Fruit fly (Drosophila melanogaster): Measurements from ENCODE around the gene CG13445.

Gene CG13445

DNA sequence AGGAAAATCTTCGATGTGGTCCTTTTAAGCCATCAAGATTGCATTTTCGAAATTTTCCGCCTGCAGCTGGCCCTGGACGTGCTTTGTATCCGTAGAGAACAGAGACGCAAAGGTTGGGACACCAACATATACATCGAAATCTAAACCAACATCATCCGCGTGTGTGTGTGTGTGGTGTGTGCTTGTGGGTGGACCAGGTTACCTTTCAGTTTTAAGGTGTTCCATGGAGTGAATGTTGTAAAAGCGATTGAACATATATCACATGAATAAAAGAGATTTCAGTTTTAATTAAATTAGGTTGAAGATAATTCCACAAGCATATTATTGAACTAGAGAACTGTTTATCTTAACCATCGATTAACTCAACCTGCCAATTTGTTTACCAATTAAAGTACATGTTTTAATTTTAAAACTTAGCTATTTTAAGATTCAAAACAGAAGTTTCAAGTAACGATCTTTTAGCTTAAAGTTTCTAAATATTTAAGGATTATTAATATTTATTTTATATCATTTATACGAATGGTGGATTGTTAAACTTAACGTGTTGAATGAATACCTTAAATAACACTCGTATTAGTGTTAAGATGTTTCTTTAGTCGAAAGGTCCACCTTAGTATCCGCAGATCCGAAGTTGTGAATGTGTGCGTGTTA lies 17.8 kb downstream of the CG13445 start (continued):
- peak in 1 of 2 experiments; percentile 71 for TF ChIP-seq Eip74EF (GFP tag; optimal IDR thresholded peaks at IDR 0.05)
- 0 out of 3 replicates have a peak, but pooled peaks have one; percentile 39 for TF ChIP-seq sr (GFP tag; IDR thresholded peaks at IDR 0.05)
- peak; percentile 63 for TF ChIP-seq her (GFP tag; optimal IDR thresholded peaks at IDR 0.05)
- TF ChIP-seq CG12391 (tag; optimal IDR thresholded peaks at IDR 0.05), result peak; percentile 86
- TF ChIP-seq CG9817 (tag; optimal IDR thresholded peaks at IDR 0.05), result peak; percentile 78
- TF ChIP-seq tup (GFP tag; optimal IDR thresholded peaks at IDR 0.05), result no peak
- TF ChIP-seq B-H1 (GFP tag; IDR thresholded peaks at IDR 0.05), result peak; percentile 23; the same call in 1 of the 3 replicates
- TF ChIP-seq stwl (tag; optimal IDR thresholded peaks at IDR 0.05), result no peak
- TF ChIP-seq CG11504 (tag; optimal IDR thresholded peaks at IDR 0.05), result peak; percentile 89
- TF ChIP-seq D (optimal IDR thresholded peaks at IDR 0.05), result peak; percentile 47
- TF ChIP-seq D (GFP tag; optimal IDR thresholded peaks at IDR 0.05), result peak; percentile 73
- TF ChIP-seq crc (GFP tag; optimal IDR thresholded peaks at IDR 0.05), result no peak
- peak; percentile 90 for TF ChIP-seq CG4328 (GFP tag; optimal IDR thresholded peaks at IDR 0.05)
- no peak for TF ChIP-seq btn (GFP tag; optimal IDR thresholded peaks at IDR 0.05)
- TF ChIP-seq slou (GFP tag; optimal IDR thresholded peaks at IDR 0.05), result no peak
- TF ChIP-seq CG3995 (GFP tag; optimal IDR thresholded peaks at IDR 0.05), result no peak
- TF ChIP-seq odd (GFP tag; optimal IDR thresholded peaks at IDR 0.05), result peak; percentile 84
- TF ChIP-seq Adf1 (GFP tag; IDR thresholded peaks at IDR 0.05), result peak; percentile 22; the same call in 1 of the 2 replicates
- peak; percentile 36 for TF ChIP-seq CG12071 (GFP tag; optimal IDR thresholded peaks at IDR 0.05)
- TF ChIP-seq Gug (GFP tag; IDR thresholded peaks at IDR 0.05), result peak; percentile 57; the same call in 2 of the 4 replicates
- no peak for TF ChIP-seq Tbp (GFP tag; optimal IDR thresholded peaks at IDR 0.05)
- TF ChIP-seq hbn (GFP tag; IDR thresholded peaks at IDR 0.05; ENCODE audit: partially characterized antibody), result peak; percentile 8; the same call in 1 of the 2 replicates
- TF ChIP-seq al (GFP tag; IDR thresholded peaks at IDR 0.05), result peak; percentile 43; the same call in 1 of the 2 replicates
- TF ChIP-seq CG1603 (tag; optimal IDR thresholded peaks at IDR 0.05), result peak; percentile 53
- TF ChIP-seq CG15696 (tag; optimal IDR thresholded peaks at IDR 0.05), result peak; percentile 45
- peak; percentile 59 for TF ChIP-seq CG4424 (GFP tag; optimal IDR thresholded peaks at IDR 0.05)
- TF ChIP-seq CG15073 (GFP tag; optimal IDR thresholded peaks at IDR 0.05), result no peak
- peak; percentile 58 for TF ChIP-seq CrebB (tag; optimal IDR thresholded peaks at IDR 0.05)
- no peak for TF ChIP-seq psq (GFP tag; optimal IDR thresholded peaks at IDR 0.05)
- TF ChIP-seq ken (GFP tag; IDR thresholded peaks at IDR 0.05), result peak; percentile 40; the same call in 2 of the 3 replicates
- peak; percentile 43 for TF ChIP-seq dm (GFP tag; optimal IDR thresholded peaks at IDR 0.05)
- TF ChIP-seq CG6654 (GFP tag; optimal IDR thresholded peaks at IDR 0.05), result no peak
- TF ChIP-seq cas (GFP tag; IDR thresholded peaks at IDR 0.05), result no peak
- 0 out of 3 replicates have a peak, but pooled peaks have one; percentile 47 for TF ChIP-seq CG34224 (GFP tag; IDR thresholded peaks at IDR 0.05; ENCODE audit: partially characterized antibody)
- peak; percentile 68 for TF ChIP-seq az2 (GFP tag; optimal IDR thresholded peaks at IDR 0.05)
- peak; percentile 30; the same call in 1 of the 3 replicates for TF ChIP-seq zfh1 (GFP tag; IDR thresholded peaks at IDR 0.05)
- no peak for TF ChIP-seq Doc2 (GFP tag; IDR thresholded peaks at IDR 0.05)
- no peak for TF ChIP-seq Bdp1 (GFP tag; optimal IDR thresholded peaks at IDR 0.05)
- no peak; the same call in 1 of the 2 replicates for TF ChIP-seq rib (GFP tag; IDR thresholded peaks at IDR 0.05)
- TF ChIP-seq Bgb (GFP tag; IDR thresholded peaks at IDR 0.05; ENCODE audit: partially characterized antibody), result no peak; the same call in 1 of the 2 replicates
- TF ChIP-seq fru (optimal IDR thresholded peaks at IDR 0.05), result no peak
- TF ChIP-seq CG3726 (GFP tag; IDR thresholded peaks at IDR 0.05), result no peak
- TF ChIP-seq Kr (GFP tag; optimal IDR thresholded peaks at IDR 0.05), result no peak
- peak; percentile 26 for TF ChIP-seq vfl (GFP tag; optimal IDR thresholded peaks at IDR 0.05)
- peak; percentile 40 for TF ChIP-seq Hsf (GFP tag; optimal IDR thresholded peaks at IDR 0.05)
- TF ChIP-seq sug (tag; optimal IDR thresholded peaks at IDR 0.05), result peak; percentile 87
- TF ChIP-seq CG4854 (GFP tag; optimal IDR thresholded peaks at IDR 0.05), result no peak
- TF ChIP-seq CG7556 (GFP tag; optimal IDR thresholded peaks at IDR 0.05), result peak; percentile 93
- TF ChIP-seq CG1647 (GFP tag; optimal IDR thresholded peaks at IDR 0.05), result peak; percentile 3
- TF ChIP-seq sob (GFP tag; IDR thresholded peaks at IDR 0.05), result 0 out of 2 replicates have a peak, but pooled peaks have one; percentile 27
